Fruit fly (Drosophila melanogaster): ENCODE data around the gene ATP6AP2.
A peak's percentile ranks its signal among the peaks of the same experiment; 100 is the strongest.

ATP6AP2 gene

DNA sequence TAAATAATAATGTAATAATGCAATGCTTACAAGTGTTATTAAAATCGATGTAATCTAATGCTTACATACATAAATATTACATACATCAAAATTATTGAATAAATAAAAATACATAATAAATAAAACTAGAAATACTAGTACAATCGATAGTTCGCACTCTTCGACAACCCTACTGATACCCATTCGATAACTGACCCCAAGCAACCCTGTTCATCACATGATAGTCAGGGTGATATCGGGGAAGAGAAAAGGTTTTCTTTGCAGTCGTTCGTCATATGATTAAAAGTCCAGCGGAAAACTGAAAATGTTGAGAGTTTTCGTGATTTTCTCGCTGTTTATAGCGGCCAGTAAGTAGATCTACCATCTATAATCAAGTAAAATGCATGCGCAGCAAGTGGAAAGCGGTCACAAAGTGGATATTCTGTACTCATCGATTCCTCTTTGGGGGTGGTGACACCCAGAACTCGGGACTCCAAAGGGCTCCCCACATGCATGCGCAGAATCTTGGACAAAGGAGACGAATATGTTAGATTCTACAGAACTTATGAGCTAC is at the start of gene ATP6AP2:
Gene ATP6AP2 (plus strand): TSS at position 218 of the 553 bp plus-strand sequence.
- no peak for TF ChIP-seq Hr78 (GFP tag; optimal IDR thresholded peaks at IDR 0.05)
- no peak for TF ChIP-seq CrebA (GFP tag; optimal IDR thresholded peaks at IDR 0.05; ENCODE audit: borderline replicate concordance)
- TF ChIP-seq Dif (GFP tag; optimal IDR thresholded peaks at IDR 0.05; ENCODE audit: partially characterized antibody) = peak; percentile 3
- no peak for TF ChIP-seq Mio (GFP tag; optimal IDR thresholded peaks at IDR 0.05)
- TF ChIP-seq GATAd (GFP tag; optimal IDR thresholded peaks at IDR 0.05) = no peak
- TF ChIP-seq CG32264 (GFP tag; optimal IDR thresholded peaks at IDR 0.05) = no peak
- no peak for TF ChIP-seq jim (GFP tag; optimal IDR thresholded peaks at IDR 0.05)
- TF ChIP-seq h (GFP tag; optimal IDR thresholded peaks at IDR 0.05) = no peak
- peak; percentile 33 for TF ChIP-seq sv (GFP tag; optimal IDR thresholded peaks at IDR 0.05)
- peak; percentile 57 for TF ChIP-seq Hr83 (GFP tag; optimal IDR thresholded peaks at IDR 0.05; ENCODE audit: poor library complexity, severe bottlenecking)
- no peak for TF ChIP-seq dmrt93B (GFP tag; optimal IDR thresholded peaks at IDR 0.05)
- TF ChIP-seq Dfd (GFP tag; optimal IDR thresholded peaks at IDR 0.05) = no peak
- TF ChIP-seq sage (GFP tag; optimal IDR thresholded peaks at IDR 0.05) = no peak
- no peak for TF ChIP-seq usp (GFP tag; optimal IDR thresholded peaks at IDR 0.05)
- TF ChIP-seq Rel (GFP tag; optimal IDR thresholded peaks at IDR 0.05) = no peak
- peak; percentile 61 for TF ChIP-seq Rel (tag; optimal IDR thresholded peaks at IDR 0.05)
- no peak for TF ChIP-seq br (GFP tag; optimal IDR thresholded peaks at IDR 0.05)
- no peak for TF ChIP-seq tai (GFP tag; optimal IDR thresholded peaks at IDR 0.05)
- peak; percentile 68 for TF ChIP-seq Hnf4 (GFP tag; optimal IDR thresholded peaks at IDR 0.05)
- peak; percentile 69 for TF ChIP-seq HLH106 (tag; optimal IDR thresholded peaks at IDR 0.05)
- peak; percentile 63 for TF ChIP-seq Sp1 (GFP tag; optimal IDR thresholded peaks at IDR 0.05)
- no peak for TF ChIP-seq rgr (GFP tag; optimal IDR thresholded peaks at IDR 0.05)
- TF ChIP-seq lola (GFP tag; optimal IDR thresholded peaks at IDR 0.05) = no peak
- no peak for TF ChIP-seq pan (optimal IDR thresholded peaks at IDR 0.05)
- no peak for TF ChIP-seq fru (GFP tag; optimal IDR thresholded peaks at IDR 0.05)
- peak; percentile 20 for TF ChIP-seq CG9705 (GFP tag; optimal IDR thresholded peaks at IDR 0.05)
- TF ChIP-seq dsf (GFP tag; optimal IDR thresholded peaks at IDR 0.05; ENCODE audit: borderline replicate concordance) = no peak
- TF ChIP-seq OdsH (GFP tag; optimal IDR thresholded peaks at IDR 0.05) = peak; percentile 40
- no peak for TF ChIP-seq ey (GFP tag; optimal IDR thresholded peaks at IDR 0.05)
- TF ChIP-seq Vsx2 (GFP tag; optimal IDR thresholded peaks at IDR 0.05; ENCODE audit: partially characterized antibody) = no peak
- TF ChIP-seq N (GFP tag; optimal IDR thresholded peaks at IDR 0.05) = no peak
- peak; percentile 19 for TF ChIP-seq psq (GFP tag; optimal IDR thresholded peaks at IDR 0.05)
- no peak for TF ChIP-seq dl (GFP tag; optimal IDR thresholded peaks at IDR 0.05; ENCODE audit: insufficient read depth in 1 of 2, partially characterized antibody in 2 of 2)
- peak; percentile 28 for TF ChIP-seq Jra (GFP tag; optimal IDR thresholded peaks at IDR 0.05)
- TF ChIP-seq foxo (GFP tag; optimal IDR thresholded peaks at IDR 0.05) = no peak
- no peak for TF ChIP-seq Myc (optimal IDR thresholded peaks at IDR 0.05)
- no peak for TF ChIP-seq brk (GFP tag; optimal IDR thresholded peaks at IDR 0.05)
- no peak for TF ChIP-seq woc (GFP tag; optimal IDR thresholded peaks at IDR 0.05)
- no peak for TF ChIP-seq Abd-B (GFP tag; optimal IDR thresholded peaks at IDR 0.05)

- TF ChIP-seq h (GFP tag; optimal IDR thresholded peaks at IDR 0.05) (peak; percentile 4), Dif (GFP tag; optimal IDR thresholded peaks at IDR 0.05; ENCODE audit: partially characterized antibody) (no peak), sage (GFP tag; optimal IDR thresholded peaks at IDR 0.05) (no peak)
Observed at dm6 chr3R:9213029-9213428, 47.4 kb upstream of the ATP6AP2 start.

dm6 chr3R:9214235-9214634 is 46.2 kb upstream of the ATP6AP2 start:
- TF ChIP-seq Myc (optimal IDR thresholded peaks at IDR 0.05) (peak; percentile 100), Rel (GFP tag; optimal IDR thresholded peaks at IDR 0.05) (no peak), Rel (tag; optimal IDR thresholded peaks at IDR 0.05) (no peak)

All from whole organism, wandering third instar larva.